Worm (Caenorhabditis elegans): Measurements from ENCODE around the gene his-74.

DNA sequence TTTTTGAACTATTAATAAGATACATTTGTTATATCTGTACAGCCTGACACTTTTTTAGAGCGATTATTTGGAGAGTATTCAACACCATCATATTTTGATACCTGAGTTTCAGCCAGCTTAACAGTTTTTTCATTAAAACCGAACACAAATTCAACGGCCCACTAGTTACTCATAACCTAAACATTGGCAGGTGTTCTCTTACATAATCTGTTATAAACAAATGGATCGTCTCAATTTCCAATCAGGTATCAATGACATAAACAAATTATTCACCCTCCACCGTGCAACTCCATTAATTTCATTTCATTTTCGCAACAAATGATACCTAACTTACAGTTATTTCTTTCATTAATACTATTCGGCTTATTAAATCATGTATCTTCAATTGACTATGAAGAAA lies 49.1 kb downstream of the his-74 start, which contains the start of gene cubn-1:
- no peak for TF ChIP-seq pha-4 (tag; optimal IDR thresholded peaks at IDR 0.05)
- TF ChIP-seq ceh-2 (tag; optimal IDR thresholded peaks at IDR 0.05) = no peak
- no peak for TF ChIP-seq Y22D7AL.16 (tag; optimal IDR thresholded peaks at IDR 0.05)

Measured in whole organism, late embryonic.